Fruit fly (Drosophila melanogaster) whole organism, prepupa: ENCODE results near the gene ncm.

ENCODE experiments used
- Hr39 ChIP-seq: fragments of 200-800 bp; sonication (Bioruptor generic); optimal IDR thresholded peaks from 2 replicates; lab custom pipeline; 2016; ENCODE audit warnings: missing biosample characterization, missing genetic modification characterization
- Smox ChIP-seq: fragments of 200-800 bp; sonication (Bioruptor generic); optimal IDR thresholded peaks from 3 replicates; lab custom pipeline; 2016; ENCODE audit warnings: missing biosample characterization, missing genetic modification characterization
- eg ChIP-seq: fragments of 200-800 bp; sonication (Bioruptor generic); IDR thresholded peaks from 3 replicates; pipeline ENCODE4 v1.3.6; 2022; ENCODE audit warnings: missing biosample characterization, missing genetic modification characterization
- fd85E ChIP-seq: fragments of 200-800 bp; sonication (Bioruptor generic); optimal IDR thresholded peaks from 3 replicates; lab custom pipeline; 2016; ENCODE audit warnings: missing biosample characterization, missing genetic modification characterization
- lz ChIP-seq: fragments of 200-800 bp; sonication (Bioruptor generic); optimal IDR thresholded peaks from 3 replicates; lab custom pipeline; 2016; ENCODE audit warnings: missing biosample characterization, missing genetic modification characterization

- TF ChIP-seq fd85E, result no peak
- no peak for TF ChIP-seq Smox (GFP tag; lab: Kevin White, UChicago)
- TF ChIP-seq Hr39 (GFP tag; lab: Kevin White, UChicago), result no peak
- TF ChIP-seq lz (GFP tag; lab: Kevin White, UChicago), result no peak
- TF ChIP-seq eg, result no peak
Measured at dm6 chr2L:18448639-18449430, at the start of gene ncm.
